Worm (Caenorhabditis elegans): ENCODE measurements around the gene mboa-7.

DNA sequence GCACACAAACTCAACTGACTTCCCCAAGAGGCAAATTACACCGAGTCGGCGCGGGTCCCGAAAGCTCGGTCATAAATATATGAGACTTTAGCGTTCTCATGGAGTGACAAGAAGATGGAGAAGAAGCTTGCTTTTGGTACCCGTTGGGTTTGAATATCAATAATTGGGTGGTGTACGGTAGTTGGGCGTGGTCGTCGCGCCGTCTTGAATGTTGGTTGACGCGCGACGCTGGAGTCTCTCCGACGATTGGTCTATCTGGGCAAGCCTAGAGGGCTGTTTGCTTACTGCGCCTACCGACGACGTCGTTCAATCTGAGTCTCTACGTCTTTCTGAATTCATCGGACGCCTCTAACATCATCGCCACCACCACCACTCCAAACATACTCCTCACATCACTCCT lies 9.5 kb downstream of the mboa-7 start:
- TF ChIP-seq W03F9.2 (tag; optimal IDR thresholded peaks at IDR 0.05) (no peak), him-1 (tag; optimal IDR thresholded peaks at IDR 0.05) (no peak), dao-5 (tag; optimal IDR thresholded peaks at IDR 0.05) (no peak)

Measured in whole organism, L4/young adult.